Worm (Caenorhabditis elegans): ENCODE data around the gene srz-90.

DNA sequence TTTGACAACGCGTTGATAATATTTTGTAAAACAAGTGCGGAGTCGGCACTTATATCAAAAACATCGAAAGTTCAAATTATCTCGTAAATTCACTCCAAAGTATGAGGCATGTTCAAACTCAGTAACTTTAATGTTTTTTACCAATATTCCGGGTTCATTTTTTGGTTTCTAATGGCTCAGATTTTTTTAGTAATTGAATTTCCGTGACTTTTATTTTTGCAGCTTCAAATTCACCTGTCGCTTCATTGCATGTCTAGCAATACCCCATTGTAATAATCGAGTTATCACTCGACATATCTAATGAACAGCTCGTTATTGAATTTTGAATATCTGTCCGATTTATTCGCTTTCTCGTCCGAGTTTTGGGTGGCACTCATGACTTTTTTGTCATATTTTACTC lies at the start of gene srz-90:
- TF ChIP-seq ztf-29 (GFP tag; IDR thresholded peaks at IDR 0.05) (no peak), flt-1 (GFP tag; IDR thresholded peaks at IDR 0.05) (no peak), ztf-23 (GFP tag; IDR thresholded peaks at IDR 0.05) (no peak)

Data from whole organism, midembryonic.